Worm (Caenorhabditis elegans) whole organism, mixed stage, embryonic: ENCODE results near the gene ZK792.5.

ENCODE experiments used
- elt-3 ChIP-seq: fragments of 150-350 bp; optimal IDR thresholded peaks from 2 replicates; lab custom pipeline; 2014; ENCODE audit warnings: missing biosample characterization, missing genetic modification characterization
- lsy-2 ChIP-seq: fragments of 150-350 bp; optimal IDR thresholded peaks from 2 replicates; lab custom pipeline; 2014; ENCODE audit warnings: missing biosample characterization, missing genetic modification characterization
- nhr-28 ChIP-seq: fragments of 150-350 bp; optimal IDR thresholded peaks from 2 replicates; lab custom pipeline; 2014; ENCODE audit warnings: missing biosample characterization, missing genetic modification characterization
- nhr-76 ChIP-seq: sonication (generic microtip); optimal IDR thresholded peaks from 2 replicates; lab custom pipeline; 2017; ENCODE audit warnings: missing biosample characterization, missing genetic modification characterization
- pha-4 ChIP-seq: fragments of 150-350 bp; optimal IDR thresholded peaks from 2 replicates; lab custom pipeline; 2018; ENCODE audit warnings: missing biosample characterization, missing genetic modification reagents, missing genetic modification characterization
- snpc-4 ChIP-seq: fragments of 150-350 bp; optimal IDR thresholded peaks from 2 replicates; lab custom pipeline; 2014; ENCODE audit warnings: missing biosample characterization, missing genetic modification characterization
- unc-62 ChIP-seq: fragments of 150-350 bp; optimal IDR thresholded peaks from 2 replicates; lab custom pipeline; 2014; ENCODE audit warnings: missing biosample characterization, missing genetic modification reagents, missing genetic modification characterization
- ztf-11 ChIP-seq: fragments of 150-350 bp; optimal IDR thresholded peaks from 2 replicates; lab custom pipeline; 2014; ENCODE audit warnings: missing biosample characterization, missing genetic modification characterization

- TF ChIP-seq snpc-4 (no peak), unc-62 (GFP tag; lab: Kevin White, UChicago) (no peak), nhr-76 (no peak), ztf-11 (tag; lab: Kevin White, UChicago) (no peak), pha-4 (tag; lab: Kevin White, UChicago) (no peak), nhr-28 (tag; lab: Kevin White, UChicago) (no peak), elt-3 (no peak), lsy-2 (no peak)
Observed at ce11 chrIV:11693493-11693892, 5.6 kb upstream of the ZK792.5 start, which contains the start of gene ZK792.12.
